Worm (Caenorhabditis elegans) whole organism, young adult: ENCODE measurements around the gene Y49F6C.6.
A peak's percentile ranks its signal among the peaks of the same experiment; 100 is the strongest.

ENCODE experiments used
- B0019.2 ChIP-seq: fragments of 200-800 bp; sonication (Bioruptor generic); conservative IDR thresholded peaks from 2 replicates; pipeline ENCODE4 v1.3.6; 2022; ENCODE audit warnings: missing genetic modification reagents, missing genetic modification characterization, missing compliant biosample characterization
- C06A6.2 ChIP-seq: fragments of 200-800 bp; sonication (Bioruptor generic); conservative IDR thresholded peaks from 2 replicates; pipeline ENCODE4 v1.3.6; 2022; ENCODE audit warnings: missing genetic modification characterization, missing compliant biosample characterization
- F10E7.11 ChIP-seq: sonication (generic microtip); optimal IDR thresholded peaks from 2 replicates; lab custom pipeline; 2017; ENCODE audit warnings: mild to moderate bottlenecking, missing genetic modification characterization, moderate library complexity, missing compliant biosample characterization
- F22D6.2 ChIP-seq: sonication (generic microtip); optimal IDR thresholded peaks from 2 replicates; lab custom pipeline; 2016; ENCODE audit warnings: mild to moderate bottlenecking, missing genetic modification characterization, missing compliant biosample characterization
- F23B12.7 ChIP-seq: sonication (generic microtip); optimal IDR thresholded peaks from 2 replicates; lab custom pipeline; 2017; ENCODE audit warnings: missing genetic modification characterization, mild to moderate bottlenecking, missing compliant biosample characterization, antibody characterized with exemption, moderate library complexity; ENCODE audit not compliant: insufficient read depth
- F39B2.1 ChIP-seq: fragments of 200-800 bp; sonication (Bioruptor generic); IDR thresholded peaks from 2 replicates; pipeline ENCODE4 v1.3.6; 2022; ENCODE audit warnings: missing genetic modification reagents, missing genetic modification characterization, missing compliant biosample characterization
- F57C9.4 ChIP-seq: sonication (generic microtip); optimal IDR thresholded peaks from 2 replicates; lab custom pipeline; 2017; ENCODE audit warnings: mild to moderate bottlenecking, missing genetic modification characterization, missing compliant biosample characterization
- T07F8.4 ChIP-seq: sonication (generic microtip); optimal IDR thresholded peaks from 2 replicates; lab custom pipeline; 2016; ENCODE audit warnings: mild to moderate bottlenecking, missing genetic modification characterization, moderate library complexity, missing compliant biosample characterization
- Y53G8AR.9 ChIP-seq: fragments of 200-800 bp; sonication (Bioruptor generic); conservative IDR thresholded peaks from 2 replicates; pipeline ENCODE4 v1.3.6; 2022; ENCODE audit warnings: missing genetic modification reagents, missing genetic modification characterization, missing compliant biosample characterization
- Y95B8A.8 ChIP-seq: fragments of 200-800 bp; sonication (Bioruptor generic); IDR thresholded peaks from 2 replicates; pipeline ENCODE4 v1.3.6; 2022; ENCODE audit warnings: missing genetic modification reagents, missing genetic modification characterization, missing compliant biosample characterization
- ZK185.1 ChIP-seq: sonication (generic microtip); optimal IDR thresholded peaks from 2 replicates; lab custom pipeline; 2016; ENCODE audit warnings: mild to moderate bottlenecking, missing genetic modification characterization, missing compliant biosample characterization; ENCODE audit not compliant: poor library complexity, severe bottlenecking
- athp-1 ChIP-seq: sonication (generic microtip); optimal IDR thresholded peaks from 2 replicates; lab custom pipeline; 2017; ENCODE audit warnings: mild to moderate bottlenecking, missing genetic modification characterization, missing compliant biosample characterization
- ccch-3 ChIP-seq: fragments of 200-800 bp; sonication (Bioruptor generic); optimal IDR thresholded peaks from 2 replicates; lab custom pipeline; 2018; ENCODE audit warnings: mild to moderate bottlenecking, missing genetic modification characterization, missing compliant biosample characterization
- ceh-100 ChIP-seq: fragments of 200-800 bp; sonication (Bioruptor generic); IDR thresholded peaks from 2 replicates; pipeline ENCODE4 v1.3.6; 2022; ENCODE audit warnings: missing genetic modification reagents, missing genetic modification characterization, missing compliant biosample characterization
- ceh-27 ChIP-seq: fragments of 200-800 bp; sonication (Bioruptor generic); optimal IDR thresholded peaks from 2 replicates; lab custom pipeline; 2018; ENCODE audit warnings: mild to moderate bottlenecking, missing genetic modification characterization, moderate library complexity, missing compliant biosample characterization
- ceh-58 ChIP-seq: fragments of 200-800 bp; sonication (Bioruptor generic); IDR thresholded peaks from 2 replicates; pipeline ENCODE4 v1.3.6; 2022; ENCODE audit warnings: missing genetic modification characterization, missing compliant biosample characterization
- ceh-79 ChIP-seq: sonication (generic microtip); optimal IDR thresholded peaks from 2 replicates; lab custom pipeline; 2017; ENCODE audit warnings: mild to moderate bottlenecking, missing genetic modification characterization, missing compliant biosample characterization
- dpl-1 ChIP-seq: fragments of 150-350 bp; optimal IDR thresholded peaks from 2 replicates; lab custom pipeline; 2014; ENCODE audit warnings: missing biosample characterization, missing genetic modification reagents, missing genetic modification characterization
- egrh-3 ChIP-seq: fragments of 200-800 bp; sonication (Bioruptor generic); IDR thresholded peaks from 2 replicates; pipeline ENCODE4 v1.3.6; 2022; ENCODE audit warnings: missing genetic modification reagents, missing genetic modification characterization, missing compliant biosample characterization
- fkh-3 ChIP-seq: sonication (generic microtip); optimal IDR thresholded peaks from 2 replicates; lab custom pipeline; 2016; ENCODE audit warnings: mild to moderate bottlenecking, missing genetic modification characterization, missing compliant biosample characterization
- hrde-1 ChIP-seq: sonication (generic microtip); optimal IDR thresholded peaks from 2 replicates; lab custom pipeline; 2016; ENCODE audit warnings: missing genetic modification characterization, mild to moderate bottlenecking, missing compliant biosample characterization, moderate library complexity, missing genotype, missing genetic modification reagents, borderline replicate concordance
- hsf-1 ChIP-seq: fragments of 200-800 bp; sonication (Bioruptor generic); IDR thresholded peaks from 2 replicates; pipeline ENCODE4 v1.3.6; 2022; ENCODE audit warnings: missing genetic modification reagents, missing genetic modification characterization, missing compliant biosample characterization
- let-607 ChIP-seq, 2 experiments: fragments of 200-800 bp in 1 of 2; sonication (Bioruptor generic) in 1 of 2; sonication (generic microtip) in 1 of 2; optimal IDR thresholded peaks; 2 replicates each; lab custom pipeline; 2016 to 2018; ENCODE audit warnings: mild to moderate bottlenecking in 2 of 2, missing compliant biosample characterization in 2 of 2, missing genetic modification characterization in 2 of 2, moderate library complexity in 2 of 2, missing genotype in 1 of 2
- lin-35 ChIP-seq, 3 experiments: fragments of 150-350 bp in 2 of 3; sonication (generic microtip) in 1 of 3; optimal IDR thresholded peaks; 2 replicates each; lab custom pipeline; 2014 to 2018; ENCODE audit warnings: missing biosample characterization in 3 of 3, missing genetic modification characterization in 3 of 3, missing genetic modification reagents in 3 of 3
- lir-1 ChIP-seq: fragments of 200-800 bp; sonication (Bioruptor generic); conservative IDR thresholded peaks from 2 replicates; pipeline ENCODE4 v1.3.6; 2022; ENCODE audit warnings: missing genetic modification reagents, missing genetic modification characterization, missing compliant biosample characterization
- lsl-1 ChIP-seq: fragments of 200-800 bp; sonication (Bioruptor generic); optimal IDR thresholded peaks from 2 replicates; lab custom pipeline; 2018; ENCODE audit warnings: mild to moderate bottlenecking, missing genetic modification characterization, moderate library complexity, missing compliant biosample characterization
- madf-3 ChIP-seq: fragments of 200-800 bp; sonication (Bioruptor generic); IDR thresholded peaks from 2 replicates; pipeline ENCODE4 v1.3.6; 2022; ENCODE audit warnings: missing genetic modification reagents, missing genetic modification characterization, missing compliant biosample characterization
- madf-6 ChIP-seq: fragments of 200-800 bp; sonication (Bioruptor generic); IDR thresholded peaks from 2 replicates; pipeline ENCODE4 v1.3.6; 2022; ENCODE audit warnings: missing genetic modification reagents, missing genetic modification characterization, missing compliant biosample characterization
- madf-8 ChIP-seq: fragments of 200-800 bp; sonication (Bioruptor generic); conservative IDR thresholded peaks from 2 replicates; pipeline ENCODE4 v1.3.6; 2022; ENCODE audit warnings: missing genetic modification reagents, missing genetic modification characterization, missing compliant biosample characterization
- mes-4 ChIP-seq: sonication (generic microtip); optimal IDR thresholded peaks from 2 replicates; lab custom pipeline; 2016; ENCODE audit warnings: missing genotype, missing genetic modification characterization, missing compliant biosample characterization
- nfya-1 ChIP-seq: sonication (generic microtip); optimal IDR thresholded peaks from 2 replicates; lab custom pipeline; 2017; ENCODE audit warnings: antibody characterized with exemption, missing compliant biosample characterization, missing genetic modification characterization, borderline replicate concordance; ENCODE audit not compliant: insufficient read depth
- nfyb-1 ChIP-seq: fragments of 200-800 bp; sonication (Bioruptor generic); IDR thresholded peaks from 2 replicates; pipeline ENCODE4 v1.3.6; 2022; ENCODE audit warnings: missing genetic modification reagents, missing genetic modification characterization, missing compliant biosample characterization
- rec-8 ChIP-seq, 2 experiments: sonication (generic microtip); optimal IDR thresholded peaks; 2 replicates each; lab custom pipeline; 2016; ENCODE audit warnings: mild to moderate bottlenecking in 2 of 2, missing genetic modification characterization in 2 of 2, missing genetic modification reagents in 2 of 2, missing genotype in 2 of 2, missing biosample characterization in 1 of 2, missing compliant biosample characterization in 1 of 2, moderate library complexity in 1 of 2
- repo-1 ChIP-seq: sonication (generic microtip); optimal IDR thresholded peaks from 2 replicates; lab custom pipeline; 2017; ENCODE audit warnings: mild to moderate bottlenecking, missing genetic modification characterization, missing compliant biosample characterization
- sea-2 ChIP-seq: fragments of 200-800 bp; sonication (Bioruptor generic); IDR thresholded peaks from 2 replicates; pipeline ENCODE4 v1.3.6; 2022; ENCODE audit warnings: missing genetic modification characterization, missing compliant biosample characterization
- tbx-9 ChIP-seq: sonication (generic microtip); optimal IDR thresholded peaks from 2 replicates; lab custom pipeline; 2016; ENCODE audit warnings: borderline replicate concordance, missing genetic modification characterization, inconsistent platforms, missing compliant biosample characterization
- unc-62 ChIP-seq: fragments of 150-350 bp; optimal IDR thresholded peaks from 2 replicates; lab custom pipeline; 2014; ENCODE audit warnings: missing biosample characterization, missing genetic modification reagents, missing genetic modification characterization
- zfh-2 ChIP-seq: fragments of 200-800 bp; sonication (Bioruptor generic); conservative IDR thresholded peaks from 2 replicates; pipeline ENCODE4 v1.3.6; 2022; ENCODE audit warnings: missing genetic modification reagents, missing genetic modification characterization, missing compliant biosample characterization
- zim-3 ChIP-seq: sonication (generic microtip); optimal IDR thresholded peaks from 2 replicates; lab custom pipeline; 2017; ENCODE audit warnings: mild to moderate bottlenecking, missing genetic modification characterization, moderate library complexity, missing compliant biosample characterization
- ztf-22 ChIP-seq: fragments of 200-800 bp; sonication (Bioruptor generic); optimal IDR thresholded peaks from 2 replicates; lab custom pipeline; 2018; ENCODE audit warnings: mild to moderate bottlenecking, missing genetic modification characterization, moderate library complexity, missing compliant biosample characterization
- ztf-25 ChIP-seq: fragments of 200-800 bp; sonication (Bioruptor generic); IDR thresholded peaks from 2 replicates; pipeline ENCODE4 v1.3.6; 2022; ENCODE audit warnings: missing genetic modification reagents, missing genetic modification characterization, missing compliant biosample characterization
- ztf-28 ChIP-seq: fragments of 200-800 bp; sonication (Bioruptor generic); IDR thresholded peaks from 2 replicates; pipeline ENCODE4 v1.3.6; 2022; ENCODE audit warnings: missing genetic modification reagents, missing genetic modification characterization, missing compliant biosample characterization

Y49F6C.6 gene

DNA sequence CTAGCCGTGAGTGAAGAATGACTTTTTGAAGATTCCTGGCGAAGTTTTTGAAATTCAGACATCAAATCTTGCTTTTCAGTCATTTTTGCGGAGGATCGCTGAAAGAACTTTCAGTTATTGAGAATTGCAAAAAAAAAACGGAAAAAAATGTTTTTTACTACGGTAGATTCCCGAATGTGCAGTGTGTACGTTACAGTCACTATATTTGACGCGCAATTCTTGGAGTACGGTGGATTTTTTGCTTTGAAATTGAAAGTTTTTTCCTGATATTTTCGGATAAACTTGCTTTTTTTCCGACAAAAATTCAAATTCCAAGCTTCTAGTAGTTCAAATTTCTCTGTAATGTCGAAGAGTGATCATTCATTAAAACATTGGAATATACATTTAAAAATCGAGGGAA is 25.0 kb downstream of the Y49F6C.6 start, which contains the start of gene F14D2.11:
TSS of gene F14D2.11 (minus strand) at position 101 of the 400 bp plus-strand sequence.
- TF ChIP-seq lsl-1 (GFP tag; lab: Kevin White, UChicago): peak; percentile 68
- no peak for TF ChIP-seq lir-1
- 0 out of 2 replicates have a peak, but pooled peaks have one; percentile 21 for TF ChIP-seq madf-3 (GFP tag; lab: Robert Waterston, UW)

DNA sequence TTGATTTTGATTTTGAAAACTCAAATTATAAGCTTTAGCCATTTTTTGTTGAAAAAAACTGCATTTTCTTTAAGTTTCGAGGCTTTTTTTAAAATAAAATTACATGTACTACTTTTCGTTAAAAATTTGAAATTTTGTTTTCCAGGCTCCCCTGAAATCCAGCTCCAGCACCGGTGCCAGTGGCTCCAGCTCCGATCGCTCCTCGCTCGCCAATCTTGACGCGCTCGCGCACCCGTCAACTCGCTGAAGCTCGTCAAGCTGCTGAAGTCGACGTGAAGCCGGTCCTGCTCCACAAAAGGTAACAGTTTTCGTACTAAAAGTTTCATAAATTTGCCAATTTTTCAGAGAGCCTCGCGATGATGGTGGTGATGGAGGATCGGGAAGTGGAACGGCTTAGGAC is 26.2 kb downstream of the Y49F6C.6 start:
- TF ChIP-seq ZK185.1 (tag; lab: Kevin White, UChicago): no peak
- TF ChIP-seq ccch-3: no peak
- TF ChIP-seq ztf-22 (GFP tag; lab: Kevin White, UChicago): no peak
- peak; percentile 73 for TF ChIP-seq egrh-3 (GFP tag; lab: Robert Waterston, UW)
- no peak for TF ChIP-seq zim-3 (tag; lab: Kevin White, UChicago)
- TF ChIP-seq madf-8 (GFP tag; lab: Robert Waterston, UW): no peak
- no peak for TF ChIP-seq let-607 (tag; optimal IDR thresholded peaks at IDR 0.05; lab: Kevin White, UChicago)
- TF ChIP-seq nfyb-1: no peak
- no peak for TF ChIP-seq lir-1
- no peak for TF ChIP-seq fkh-3
- TF ChIP-seq F23B12.7 (tag; lab: Kevin White, UChicago): no peak
- TF ChIP-seq zfh-2 (GFP tag; lab: Robert Waterston, UW): peak; percentile 72
- no peak for TF ChIP-seq ceh-100
- no peak for TF ChIP-seq lin-35 (GFP tag; optimal IDR thresholded peaks at IDR 0.05; lab: Kevin White, UChicago)
- TF ChIP-seq ceh-58: no peak
- no peak for TF ChIP-seq rec-8 (tag; optimal IDR thresholded peaks at IDR 0.05; lab: Kevin White, UChicago)
- 0 out of 2 replicates have a peak, but pooled peaks have one; percentile 18 for TF ChIP-seq Y95B8A.8
- TF ChIP-seq ceh-27 (GFP tag; lab: Kevin White, UChicago): no peak
- no peak for TF ChIP-seq hrde-1 (tag; lab: Kevin White, UChicago)
- TF ChIP-seq ceh-79 (tag; lab: Kevin White, UChicago): no peak

DNA sequence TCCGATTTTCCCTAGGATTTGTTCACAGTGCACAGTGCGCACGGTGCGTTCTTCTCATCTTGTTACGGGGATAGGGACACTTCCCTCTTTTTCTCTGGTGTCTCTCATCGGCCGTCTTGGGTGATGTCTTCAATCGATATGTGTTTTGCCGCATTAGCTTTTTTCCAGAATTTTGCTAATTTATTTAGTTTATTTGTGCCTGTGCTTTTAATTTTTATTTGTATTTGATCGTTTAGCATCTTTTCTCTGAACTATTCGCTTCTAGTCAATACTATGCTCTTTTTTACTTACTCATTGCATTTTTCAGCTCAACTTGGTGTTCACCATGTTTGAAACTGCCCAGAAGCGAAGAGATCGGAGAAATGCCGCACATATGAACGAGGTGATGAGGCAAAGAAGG is 26.7 kb downstream of the Y49F6C.6 start, which contains the start of gene F14D2.5:
TSS of gene F14D2.5 (plus strand) at position 301 of the 400 bp plus-strand sequence.
- no peak for TF ChIP-seq nfya-1
- TF ChIP-seq lir-1: no peak
- TF ChIP-seq repo-1 (tag; lab: Kevin White, UChicago): no peak
- TF ChIP-seq B0019.2 (GFP tag; lab: Robert Waterston, UW): no peak
- TF ChIP-seq F39B2.1: no peak
- TF ChIP-seq Y53G8AR.9 (GFP tag; lab: Robert Waterston, UW): no peak
- TF ChIP-seq ceh-100: no peak
- no peak for TF ChIP-seq mes-4 (tag; lab: Kevin White, UChicago)
- no peak for TF ChIP-seq ztf-25 (GFP tag; lab: Robert Waterston, UW)

DNA sequence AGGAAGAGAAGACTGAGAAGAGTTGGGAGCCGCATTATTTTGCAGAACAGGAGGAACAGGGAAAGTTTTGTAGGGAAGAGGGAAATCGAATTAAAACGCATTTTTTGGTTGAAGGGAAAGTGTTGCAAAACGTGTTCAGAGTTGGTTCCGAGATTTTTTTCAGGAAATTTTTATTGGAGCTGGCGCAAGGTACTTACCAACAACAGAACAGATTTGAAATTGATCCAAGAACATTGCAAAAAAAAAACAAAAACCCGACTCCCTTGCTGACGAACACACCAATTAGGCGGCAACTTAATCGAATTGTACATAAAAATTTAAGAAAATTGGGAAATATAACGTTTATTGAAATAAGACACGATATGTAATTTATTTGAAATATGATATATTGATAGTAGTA is 28.4 kb downstream of the Y49F6C.6 start, which contains the start of gene F14D2.7:
TSS of gene F14D2.7 (minus strand) at position 101 of the 400 bp plus-strand sequence.
- TF ChIP-seq hsf-1 (GFP tag; lab: Robert Waterston, UW): no peak
- no peak for TF ChIP-seq sea-2 (GFP tag; lab: Robert Waterston, UW)
- TF ChIP-seq athp-1 (tag; lab: Kevin White, UChicago): no peak
- TF ChIP-seq tbx-9 (tag; lab: Kevin White, UChicago): no peak
- no peak for TF ChIP-seq C06A6.2
- no peak for TF ChIP-seq T07F8.4 (tag; lab: Kevin White, UChicago)
- TF ChIP-seq madf-8 (GFP tag; lab: Robert Waterston, UW): no peak
- no peak for TF ChIP-seq F57C9.4
- no peak for TF ChIP-seq madf-6 (GFP tag; lab: Robert Waterston, UW)
- TF ChIP-seq F22D6.2 (tag; lab: Kevin White, UChicago): no peak
- no peak for TF ChIP-seq egrh-3 (GFP tag; lab: Robert Waterston, UW)
- no peak for TF ChIP-seq unc-62 (GFP tag; lab: Kevin White, UChicago)
- no peak for TF ChIP-seq F10E7.11 (tag; lab: Kevin White, UChicago)
- no peak for TF ChIP-seq zfh-2 (GFP tag; lab: Robert Waterston, UW)
- no peak for TF ChIP-seq dpl-1
- TF ChIP-seq ztf-28 (GFP tag; lab: Robert Waterston, UW): no peak
- TF ChIP-seq, all 124 proteins: peak for 0
